Worm (Caenorhabditis elegans) whole organism, young adult: ENCODE results near the gene crld-1.
A peak's percentile ranks its signal among the peaks of the same experiment; 100 is the strongest.

Experiments used
- C06A6.2 ChIP-seq: fragments of 200-800 bp; sonication (Bioruptor generic); conservative IDR thresholded peaks from 2 replicates; pipeline ENCODE4 v1.3.6; 2022; ENCODE audit warnings: missing genetic modification characterization, missing compliant biosample characterization
- F39B2.1 ChIP-seq: fragments of 200-800 bp; sonication (Bioruptor generic); IDR thresholded peaks from 2 replicates; pipeline ENCODE4 v1.3.6; 2022; ENCODE audit warnings: missing genetic modification reagents, missing genetic modification characterization, missing compliant biosample characterization
- F52B5.7 ChIP-seq: sonication (generic microtip); optimal IDR thresholded peaks from 2 replicates; lab custom pipeline; 2016; ENCODE audit warnings: mild to moderate bottlenecking, missing genetic modification characterization, missing compliant biosample characterization
- F55B11.4 ChIP-seq: sonication (generic microtip); optimal IDR thresholded peaks from 2 replicates; lab custom pipeline; 2016; ENCODE audit warnings: missing compliant biosample characterization, missing genetic modification characterization, borderline replicate concordance; ENCODE audit not compliant: insufficient read depth
- F57C9.4 ChIP-seq: sonication (generic microtip); optimal IDR thresholded peaks from 2 replicates; lab custom pipeline; 2017; ENCODE audit warnings: mild to moderate bottlenecking, missing genetic modification characterization, missing compliant biosample characterization
- K11D2.4 ChIP-seq: fragments of 200-800 bp; sonication (Bioruptor generic); IDR thresholded peaks from 2 replicates; pipeline ENCODE4 v1.3.6; 2022; ENCODE audit warnings: missing genetic modification reagents, missing genetic modification characterization, missing compliant biosample characterization
- K12H6.12 ChIP-seq: fragments of 200-800 bp; sonication (Bioruptor generic); optimal IDR thresholded peaks from 2 replicates; lab custom pipeline; 2018; ENCODE audit warnings: mild to moderate bottlenecking, missing genetic modification characterization, missing compliant biosample characterization
- Y53G8AR.9 ChIP-seq: fragments of 200-800 bp; sonication (Bioruptor generic); conservative IDR thresholded peaks from 2 replicates; pipeline ENCODE4 v1.3.6; 2022; ENCODE audit warnings: missing genetic modification reagents, missing genetic modification characterization, missing compliant biosample characterization
- aptf-3 ChIP-seq: fragments of 200-800 bp; sonication (Bioruptor generic); IDR thresholded peaks from 2 replicates; pipeline ENCODE4 v1.3.6; 2022; ENCODE audit warnings: missing genetic modification characterization, missing compliant biosample characterization
- bed-2 ChIP-seq: fragments of 200-800 bp; sonication (Bioruptor generic); IDR thresholded peaks from 2 replicates; pipeline ENCODE4 v1.3.6; 2022; ENCODE audit warnings: missing genetic modification reagents, missing genetic modification characterization, missing compliant biosample characterization
- ceh-40 ChIP-seq: fragments of 200-800 bp; sonication (Bioruptor generic); IDR thresholded peaks from 2 replicates; pipeline ENCODE4 v1.3.6; 2022; ENCODE audit warnings: missing genetic modification characterization, missing compliant biosample characterization
- ceh-58 ChIP-seq: fragments of 200-800 bp; sonication (Bioruptor generic); IDR thresholded peaks from 2 replicates; pipeline ENCODE4 v1.3.6; 2022; ENCODE audit warnings: missing genetic modification characterization, missing compliant biosample characterization
- ceh-91 ChIP-seq: fragments of 200-800 bp; sonication (Bioruptor generic); IDR thresholded peaks from 2 replicates; pipeline ENCODE4 v1.3.6; 2022; ENCODE audit warnings: missing genetic modification reagents, missing genetic modification characterization, missing compliant biosample characterization
- dpff-1 ChIP-seq: sonication (generic microtip); optimal IDR thresholded peaks from 2 replicates; lab custom pipeline; 2017; ENCODE audit warnings: mild to moderate bottlenecking, missing genetic modification characterization, missing compliant biosample characterization
- ets-4 ChIP-seq: fragments of 200-800 bp; sonication (Bioruptor generic); optimal IDR thresholded peaks from 2 replicates; lab custom pipeline; 2018; ENCODE audit warnings: mild to moderate bottlenecking, missing genetic modification characterization, missing compliant biosample characterization
- fkh-3 ChIP-seq: sonication (generic microtip); optimal IDR thresholded peaks from 2 replicates; lab custom pipeline; 2016; ENCODE audit warnings: mild to moderate bottlenecking, missing genetic modification characterization, missing compliant biosample characterization
- lin-35 ChIP-seq, 3 experiments: fragments of 150-350 bp in 2 of 3; sonication (generic microtip) in 1 of 3; optimal IDR thresholded peaks; 2 replicates each; lab custom pipeline; 2014 to 2018; ENCODE audit warnings: missing biosample characterization in 3 of 3, missing genetic modification characterization in 3 of 3, missing genetic modification reagents in 3 of 3
- lin-40 ChIP-seq: sonication (generic microtip); optimal IDR thresholded peaks from 2 replicates; lab custom pipeline; 2016; ENCODE audit warnings: missing genetic modification characterization, mild to moderate bottlenecking, missing compliant biosample characterization, missing genotype, missing genetic modification reagents
- lin-54 ChIP-seq: fragments of 200-800 bp; sonication (Bioruptor generic); optimal IDR thresholded peaks from 2 replicates; lab custom pipeline; 2018; ENCODE audit warnings: mild to moderate bottlenecking, missing genetic modification characterization, missing compliant biosample characterization
- madf-10 ChIP-seq: sonication (generic microtip); optimal IDR thresholded peaks from 2 replicates; lab custom pipeline; 2016; ENCODE audit warnings: mild to moderate bottlenecking, missing genetic modification characterization, missing compliant biosample characterization
- madf-6 ChIP-seq: fragments of 200-800 bp; sonication (Bioruptor generic); IDR thresholded peaks from 2 replicates; pipeline ENCODE4 v1.3.6; 2022; ENCODE audit warnings: missing genetic modification reagents, missing genetic modification characterization, missing compliant biosample characterization
- madf-8 ChIP-seq: fragments of 200-800 bp; sonication (Bioruptor generic); conservative IDR thresholded peaks from 2 replicates; pipeline ENCODE4 v1.3.6; 2022; ENCODE audit warnings: missing genetic modification reagents, missing genetic modification characterization, missing compliant biosample characterization
- mel-28 ChIP-seq: sonication (generic microtip); optimal IDR thresholded peaks from 2 replicates; lab custom pipeline; 2016; ENCODE audit warnings: borderline replicate concordance, mild to moderate bottlenecking, missing genetic modification characterization, missing compliant biosample characterization
- nhr-179 ChIP-seq: sonication (generic microtip); optimal IDR thresholded peaks from 2 replicates; lab custom pipeline; 2016; ENCODE audit warnings: mild to moderate bottlenecking, missing genetic modification characterization, missing compliant biosample characterization
- nhr-80 ChIP-seq: sonication (generic microtip); optimal IDR thresholded peaks from 2 replicates; lab custom pipeline; 2016; ENCODE audit warnings: missing genetic modification characterization, missing compliant biosample characterization
- sdz-38 ChIP-seq: sonication (generic microtip); optimal IDR thresholded peaks from 2 replicates; lab custom pipeline; 2016; ENCODE audit warnings: missing genotype, missing genetic modification characterization, missing compliant biosample characterization
- sptf-2 ChIP-seq: fragments of 200-800 bp; sonication (Bioruptor generic); optimal IDR thresholded peaks from 2 replicates; lab custom pipeline; 2018; ENCODE audit warnings: mild to moderate bottlenecking, missing genetic modification characterization, missing compliant biosample characterization
- ztf-18 ChIP-seq: sonication (generic microtip); optimal IDR thresholded peaks from 2 replicates; lab custom pipeline; 2016; ENCODE audit warnings: missing genotype, mild to moderate bottlenecking, missing genetic modification characterization, missing compliant biosample characterization
- ztf-22 ChIP-seq: fragments of 200-800 bp; sonication (Bioruptor generic); optimal IDR thresholded peaks from 2 replicates; lab custom pipeline; 2018; ENCODE audit warnings: mild to moderate bottlenecking, missing genetic modification characterization, moderate library complexity, missing compliant biosample characterization
- ztf-26 ChIP-seq: sonication (generic microtip); optimal IDR thresholded peaks from 2 replicates; lab custom pipeline; 2017; ENCODE audit warnings: missing genetic modification characterization, missing compliant biosample characterization
- ztf-6 ChIP-seq: fragments of 200-800 bp; sonication (Bioruptor generic); IDR thresholded peaks from 2 replicates; pipeline ENCODE4 v1.3.6; 2022; ENCODE audit warnings: missing genetic modification reagents, missing genetic modification characterization, missing compliant biosample characterization

The crld-1 gene

ce11 chrIV:13116679-13117078, 37.6 kb downstream of the crld-1 start:
- no peak for TF ChIP-seq K11D2.4 (GFP tag; lab: Robert Waterston, UW)

- TF ChIP-seq dpff-1 (no peak), F55B11.4 (tag; lab: Kevin White, UChicago) (no peak), madf-8 (GFP tag; lab: Robert Waterston, UW) (no peak), ets-4 (GFP tag; lab: Kevin White, UChicago) (no peak), K12H6.12 (tag; lab: Kevin White, UChicago) (no peak), fkh-3 (tag; lab: Kevin White, UChicago) (no peak)
These were observed 41.3 kb downstream of the crld-1 start, which contains the start of gene best-2 for ce11 chrIV:13112982-13113381. Gene best-2 (minus strand): TSS chrIV:13113082.

ce11 chrIV:13110876-13111275, 43.4 kb downstream of the crld-1 start:
- TF ChIP-seq ceh-58 (GFP tag; lab: Robert Waterston, UW) (no peak), sdz-38 (tag; lab: Kevin White, UChicago) (no peak), sptf-2 (GFP tag; lab: Kevin White, UChicago) (no peak), F57C9.4 (no peak), F55B11.4 (tag; lab: Kevin White, UChicago) (no peak), ztf-22 (no peak), nhr-80 (tag; lab: Kevin White, UChicago) (no peak), Y53G8AR.9 (GFP tag; lab: Robert Waterston, UW) (no peak)

- TF ChIP-seq bed-2 (GFP tag; lab: Robert Waterston, UW) (no peak), lin-40 (tag; lab: Kevin White, UChicago) (peak; percentile 24)
- TF ChIP-seq, all 124 proteins: peak for 1
These were observed 44.5 kb downstream of the crld-1 start, which contains the start of gene best-1 for ce11 chrIV:13109751-13110150. Gene best-1 (minus strand): TSS chrIV:13109779.

- no peak for TF ChIP-seq aptf-3 (GFP tag; lab: Robert Waterston, UW)
- TF ChIP-seq madf-10 (tag; lab: Kevin White, UChicago), result no peak
- TF ChIP-seq ztf-26 (tag; lab: Kevin White, UChicago), result no peak
- TF ChIP-seq ztf-18 (tag; lab: Kevin White, UChicago), result no peak
- TF ChIP-seq sdz-38 (tag; lab: Kevin White, UChicago), result no peak
- TF ChIP-seq C06A6.2 (GFP tag; lab: Robert Waterston, UW), result no peak
- no peak for TF ChIP-seq lin-35 (GFP tag; optimal IDR thresholded peaks at IDR 0.05; lab: Kevin White, UChicago)
- no peak for TF ChIP-seq madf-6 (GFP tag; lab: Robert Waterston, UW)
- TF ChIP-seq mel-28, result no peak
- no peak for TF ChIP-seq lin-54 (GFP tag; lab: Kevin White, UChicago)
- no peak for TF ChIP-seq F55B11.4 (tag; lab: Kevin White, UChicago)
- TF ChIP-seq ceh-91 (GFP tag; lab: Robert Waterston, UW), result no peak
- no peak for TF ChIP-seq nhr-179 (tag; lab: Kevin White, UChicago)
- no peak for TF ChIP-seq F39B2.1 (GFP tag; lab: Robert Waterston, UW)
- no peak for TF ChIP-seq ceh-40 (GFP tag; lab: Robert Waterston, UW)
- TF ChIP-seq F52B5.7 (tag; lab: Kevin White, UChicago), result no peak
- no peak for TF ChIP-seq ztf-6 (GFP tag; lab: Robert Waterston, UW)
These were observed 45.8 kb downstream of the crld-1 start for ce11 chrIV:13108430-13108829.
